Worm (Caenorhabditis elegans) whole organism, L1 larva: ENCODE data around the gene F44E2.10.
A peak's percentile ranks its signal among the peaks of the same experiment; 100 is the strongest.

Experiments used
- C04F5.9 ChIP-seq: sonication (generic microtip); optimal IDR thresholded peaks from 2 replicates; lab custom pipeline; 2016; ENCODE audit warnings: missing genetic modification characterization, missing compliant biosample characterization
- ama-1 ChIP-seq: fragments of 150-350 bp; optimal IDR thresholded peaks from 2 replicates; lab custom pipeline; 2014
- ceh-82 ChIP-seq, 3 experiments: fragments of 150-350 bp in 1 of 3; sonication (generic microtip) in 2 of 3; optimal IDR thresholded peaks; 2 replicates each; lab custom pipeline; 2014 to 2017; ENCODE audit warnings: missing biosample characterization in 3 of 3, missing genetic modification characterization in 3 of 3
- elt-2 ChIP-seq: sonication (generic microtip); optimal IDR thresholded peaks from 2 replicates; lab custom pipeline; 2016; ENCODE audit warnings: missing genetic modification characterization, mild to moderate bottlenecking, inconsistent platforms, missing compliant biosample characterization, missing genetic modification reagents
- fkh-10 ChIP-seq: sonication (generic microtip); optimal IDR thresholded peaks from 2 replicates; lab custom pipeline; 2017; ENCODE audit warnings: missing biosample characterization, missing genetic modification reagents, missing genetic modification characterization
- lin-14 ChIP-seq: fragments of 200-800 bp; sonication (Bioruptor generic); optimal IDR thresholded peaks from 2 replicates; lab custom pipeline; 2018; ENCODE audit warnings: mild to moderate bottlenecking, missing genetic modification characterization, moderate library complexity, missing compliant biosample characterization
- lin-35 ChIP-seq, 2 experiments: fragments of 150-350 bp; optimal IDR thresholded peaks; 2 replicates each; lab custom pipeline; 2014; ENCODE audit warnings: missing biosample characterization in 2 of 2, missing genetic modification characterization in 2 of 2, missing genetic modification reagents in 2 of 2
- mef-2 ChIP-seq: fragments of 150-350 bp; optimal IDR thresholded peaks from 2 replicates; lab custom pipeline; 2014; ENCODE audit warnings: missing biosample characterization, missing genetic modification characterization
- mep-1 ChIP-seq: fragments of 150-350 bp; optimal IDR thresholded peaks from 2 replicates; lab custom pipeline; 2014; ENCODE audit warnings: missing biosample characterization, missing genetic modification characterization
- nhr-12 ChIP-seq: sonication (generic microtip); optimal IDR thresholded peaks from 2 replicates; lab custom pipeline; 2017; ENCODE audit warnings: missing biosample characterization, missing genetic modification characterization
- nhr-77 ChIP-seq: fragments of 150-350 bp; optimal IDR thresholded peaks from 2 replicates; lab custom pipeline; 2014; ENCODE audit warnings: missing biosample characterization, missing genetic modification characterization
- pqm-1 ChIP-seq: sonication (generic microtip); optimal IDR thresholded peaks from 3 replicates; lab custom pipeline; 2017; ENCODE audit warnings: missing biosample characterization, missing genetic modification characterization
- snpc-4 ChIP-seq: fragments of 150-350 bp; optimal IDR thresholded peaks from 2 replicates; lab custom pipeline; 2014; ENCODE audit warnings: missing biosample characterization, missing genetic modification characterization
- sptf-1 ChIP-seq: fragments of 150-350 bp; optimal IDR thresholded peaks from 2 replicates; lab custom pipeline; 2014; ENCODE audit warnings: missing biosample characterization, missing genetic modification characterization

DNA sequence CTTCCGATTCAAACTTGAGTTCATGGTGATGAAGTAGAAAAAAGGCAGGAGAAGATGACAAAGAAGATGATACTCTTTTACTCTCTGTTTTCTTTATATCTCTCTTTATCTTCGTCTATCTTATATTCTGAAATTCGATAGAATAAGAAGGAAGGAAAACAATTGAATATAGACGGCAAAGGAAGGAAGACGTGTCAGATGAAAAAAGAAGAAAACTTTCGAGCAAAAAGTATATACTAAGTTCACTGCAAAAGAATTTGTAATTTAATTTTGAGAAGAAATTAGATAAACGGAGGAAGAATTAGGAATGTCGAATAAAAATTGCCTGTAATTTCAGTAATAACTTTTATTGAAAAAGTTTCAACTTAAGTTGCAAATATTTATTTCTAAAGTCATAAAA is 46.1 kb upstream of the F44E2.10 start, which contains the start of gene K01F9.2:
- TF ChIP-seq ama-1 (lab: Kevin White, UChicago): no peak
- no peak for TF ChIP-seq snpc-4 (tag; lab: Kevin White, UChicago)
- no peak for TF ChIP-seq C04F5.9 (tag; lab: Kevin White, UChicago)
- no peak for TF ChIP-seq pqm-1
- TF ChIP-seq lin-35 (GFP tag; optimal IDR thresholded peaks at IDR 0.05; lab: Kevin White, UChicago): no peak
- TF ChIP-seq lin-14 (GFP tag; lab: Kevin White, UChicago): peak; percentile 49
- TF ChIP-seq elt-2: no peak
- no peak for TF ChIP-seq sptf-1 (tag; lab: Kevin White, UChicago)
- no peak for TF ChIP-seq mef-2 (tag; lab: Kevin White, UChicago)
- TF ChIP-seq ceh-82 (tag; optimal IDR thresholded peaks at IDR 0.05; lab: Kevin White, UChicago): no peak
- no peak for TF ChIP-seq mep-1 (tag; lab: Kevin White, UChicago)
- TF ChIP-seq nhr-77 (tag; lab: Kevin White, UChicago): no peak
- TF ChIP-seq fkh-10 (GFP tag; lab: Kevin White, UChicago): peak; percentile 93
- TF ChIP-seq nhr-12 (tag; lab: Kevin White, UChicago): no peak
